Worm (Caenorhabditis elegans) whole organism, young adult: Measurements from ENCODE around the gene W04E12.2.

Experiments used
- ceh-79 ChIP-seq: sonication (generic microtip); optimal IDR thresholded peaks from 2 replicates; lab custom pipeline; 2017; ENCODE audit warnings: mild to moderate bottlenecking, missing genetic modification characterization, missing compliant biosample characterization
- hlh-12 ChIP-seq: sonication (generic microtip); optimal IDR thresholded peaks from 2 replicates; lab custom pipeline; 2016; ENCODE audit warnings: missing genetic modification characterization, missing compliant biosample characterization
- nfya-1 ChIP-seq: sonication (generic microtip); optimal IDR thresholded peaks from 2 replicates; lab custom pipeline; 2017; ENCODE audit warnings: antibody characterized with exemption, missing compliant biosample characterization, missing genetic modification characterization, borderline replicate concordance; ENCODE audit not compliant: insufficient read depth
- snpc-4 ChIP-seq, 5 experiments: fragments of 150-350 bp in 1 of 5; sonication (generic microtip) in 4 of 5; optimal IDR thresholded peaks; 2 replicates each; lab custom pipeline; 2014 to 2018; ENCODE audit warnings: missing genetic modification characterization in 5 of 5, missing biosample characterization in 3 of 5, antibody characterized with exemption in 2 of 5, mild to moderate bottlenecking in 2 of 5, missing compliant biosample characterization in 2 of 5, missing genotype in 2 of 5, moderate library complexity in 2 of 5, missing genetic modification reagents in 1 of 5

- TF ChIP-seq nfya-1 (tag; lab: Kevin White, UChicago) (no peak), ceh-79 (tag; lab: Kevin White, UChicago) (no peak), hlh-12 (tag; lab: Kevin White, UChicago) (no peak), snpc-4 (GFP tag; optimal IDR thresholded peaks at IDR 0.05; lab: Kevin White, UChicago) (no peak), snpc-4 (tag; optimal IDR thresholded peaks at IDR 0.05; lab: Kevin White, UChicago) (no peak)
Observed at ce11 chrV:19783829-19784228, 42.9 kb upstream of the W04E12.2 start, which contains the start of gene srt-45.
